Fruit fly (Drosophila melanogaster): ENCODE results near the gene CG13029.

The CG13029 gene

DNA sequence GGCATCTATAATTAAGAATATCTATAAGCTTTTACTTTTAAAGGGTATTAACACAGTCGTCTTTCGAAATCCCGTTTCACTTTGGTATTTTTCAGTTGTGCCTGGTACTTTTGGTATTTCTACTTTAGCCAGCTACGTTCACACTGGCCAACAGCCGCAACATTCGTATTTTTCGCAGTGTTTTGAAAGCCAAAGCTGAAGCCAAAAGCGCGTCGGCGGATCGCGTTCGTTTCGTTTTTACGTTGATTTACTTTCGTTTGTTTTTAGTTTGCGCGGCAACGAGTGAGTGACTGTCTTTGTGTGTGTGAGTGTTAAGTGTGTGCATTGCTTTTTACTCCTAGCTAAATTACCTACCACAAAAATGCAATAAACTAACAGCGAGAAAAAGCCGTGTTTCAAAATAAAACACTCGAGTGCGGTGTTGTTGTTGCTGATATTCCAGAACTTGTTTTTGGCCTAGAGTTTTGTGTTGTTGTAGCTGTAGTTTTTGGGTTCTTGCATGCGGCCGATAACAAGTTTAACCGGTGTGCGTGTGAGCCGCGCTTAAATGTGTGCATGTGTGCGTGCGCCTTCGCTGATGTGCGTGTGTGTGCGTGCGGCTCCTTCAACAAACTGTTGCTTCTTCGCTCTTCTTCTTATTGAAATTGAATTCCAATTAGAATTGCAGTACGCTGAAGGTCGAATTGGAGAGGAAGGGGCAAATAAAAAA is 4.9 kb downstream of the CG13029 start, which contains the start of gene Lmpt:
Gene Lmpt, plus strand, starts transcription at position 173 of the 709 bp plus-strand sequence.
- TF ChIP-seq CG7045 (GFP tag; optimal IDR thresholded peaks at IDR 0.05) (no peak), bab1 (GFP tag; optimal IDR thresholded peaks at IDR 0.05) (peak; percentile 34), Mnt (GFP tag; optimal IDR thresholded peaks at IDR 0.05) (peak; percentile 11), CG7101 (tag; optimal IDR thresholded peaks at IDR 0.05) (peak; percentile 30), tj (GFP tag; optimal IDR thresholded peaks at IDR 0.05) (no peak)

DNA sequence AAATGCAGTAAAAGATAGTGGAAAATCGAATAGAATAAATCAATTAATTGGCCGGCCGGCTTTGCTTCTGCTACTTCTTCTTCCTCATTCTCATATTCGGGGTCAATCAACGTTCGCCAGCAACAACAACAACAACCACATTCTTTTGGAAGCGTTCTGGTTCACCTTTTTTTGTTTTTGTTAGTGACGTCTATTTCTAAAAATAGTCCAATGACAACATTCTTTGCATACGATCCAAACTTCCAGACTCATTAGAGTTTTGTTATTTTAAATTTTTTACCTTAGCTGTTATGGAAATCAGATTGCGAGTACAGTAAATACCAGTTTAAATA is 5.4 kb downstream of the CG13029 start:
- TF ChIP-seq cic (GFP tag; optimal IDR thresholded peaks at IDR 0.05) (no peak), Crg-1 (GFP tag; optimal IDR thresholded peaks at IDR 0.05) (no peak), CG14711 (tag; optimal IDR thresholded peaks at IDR 0.05) (no peak), kay (GFP tag; ENCODE audit: borderline replicate concordance) (no peak), CG1620 (GFP tag; optimal IDR thresholded peaks at IDR 0.05) (no peak), Mnt (GFP tag; optimal IDR thresholded peaks at IDR 0.05) (no peak), pad (GFP tag; optimal IDR thresholded peaks at IDR 0.05) (no peak), CG7045 (GFP tag; optimal IDR thresholded peaks at IDR 0.05) (no peak), CG33017 (tag; optimal IDR thresholded peaks at IDR 0.05) (no peak), ovo (GFP tag; optimal IDR thresholded peaks at IDR 0.05) (no peak), Clk (GFP tag; optimal IDR thresholded peaks at IDR 0.05) (no peak), CG5204 (GFP tag; optimal IDR thresholded peaks at IDR 0.05) (no peak), toe (GFP tag; optimal IDR thresholded peaks at IDR 0.05) (no peak)

DNA sequence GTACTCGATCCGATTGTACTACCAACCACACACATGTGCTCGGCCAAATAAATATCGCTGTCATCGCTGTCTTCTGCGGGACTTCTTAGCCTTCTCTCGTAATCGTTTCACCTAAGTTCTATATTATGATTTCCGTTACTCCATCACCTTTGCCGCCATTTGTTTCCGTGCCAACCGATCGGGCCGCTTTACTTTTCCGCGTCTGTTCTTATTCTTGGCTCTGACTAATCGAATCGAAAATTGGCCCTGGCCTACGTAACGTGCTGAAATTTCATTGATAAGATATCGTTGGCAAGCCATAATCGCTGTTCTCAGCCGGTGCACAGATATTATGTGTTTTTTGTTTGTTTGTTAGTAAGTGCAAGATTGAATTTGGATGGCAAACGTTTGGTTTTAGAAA is 6.8 kb downstream of the CG13029 start:
- TF ChIP-seq cnc (optimal IDR thresholded peaks at IDR 0.05) (no peak), cic (GFP tag; optimal IDR thresholded peaks at IDR 0.05) (no peak), ovo (GFP tag; optimal IDR thresholded peaks at IDR 0.05) (no peak), tj (GFP tag; optimal IDR thresholded peaks at IDR 0.05) (no peak), Mnt (GFP tag; optimal IDR thresholded peaks at IDR 0.05) (no peak), Crg-1 (GFP tag; optimal IDR thresholded peaks at IDR 0.05) (no peak), CG7045 (GFP tag; optimal IDR thresholded peaks at IDR 0.05) (no peak), toe (GFP tag; optimal IDR thresholded peaks at IDR 0.05) (no peak), CG1620 (GFP tag; optimal IDR thresholded peaks at IDR 0.05) (no peak)

DNA sequence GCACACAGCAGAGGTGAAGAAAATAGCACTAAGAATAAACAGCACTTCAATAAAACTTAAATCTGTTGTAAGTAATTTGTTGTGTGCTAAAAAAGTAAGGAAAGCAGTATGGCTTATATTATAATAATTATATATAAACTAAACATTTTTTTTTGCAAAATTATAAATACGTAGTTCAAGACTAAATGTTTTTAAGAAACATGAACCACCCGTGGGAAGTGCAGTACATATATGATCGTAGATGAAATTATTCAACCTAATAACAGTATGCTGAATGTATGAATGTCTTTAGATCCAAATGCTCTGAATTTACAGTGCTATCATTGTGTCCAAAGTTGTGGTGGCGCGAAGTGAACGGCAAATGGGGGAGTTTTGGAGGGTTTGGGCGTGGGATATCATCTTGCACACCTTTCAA is 10.3 kb downstream of the CG13029 start:
- TF ChIP-seq toe (GFP tag; optimal IDR thresholded peaks at IDR 0.05) = no peak
- TF ChIP-seq cnc (optimal IDR thresholded peaks at IDR 0.05) = no peak
- no peak for TF ChIP-seq Crg-1 (GFP tag; optimal IDR thresholded peaks at IDR 0.05)
- no peak for TF ChIP-seq Clk (GFP tag; optimal IDR thresholded peaks at IDR 0.05)
- no peak for TF ChIP-seq ovo (GFP tag; optimal IDR thresholded peaks at IDR 0.05)
- no peak for TF ChIP-seq bab1 (GFP tag; optimal IDR thresholded peaks at IDR 0.05)
- no peak for TF ChIP-seq CG33017 (tag; optimal IDR thresholded peaks at IDR 0.05)
- TF ChIP-seq Mnt (GFP tag; optimal IDR thresholded peaks at IDR 0.05) = no peak
- no peak for TF ChIP-seq CG11617 (GFP tag; optimal IDR thresholded peaks at IDR 0.05)
- no peak for TF ChIP-seq kay (GFP tag; ENCODE audit: borderline replicate concordance)
- TF ChIP-seq CG14711 (tag; optimal IDR thresholded peaks at IDR 0.05) = no peak
- no peak for TF ChIP-seq CG1620 (GFP tag; optimal IDR thresholded peaks at IDR 0.05)
- no peak for TF ChIP-seq CG7045 (GFP tag; optimal IDR thresholded peaks at IDR 0.05)
- TF ChIP-seq Hr96 (GFP tag; optimal IDR thresholded peaks at IDR 0.05) = no peak
- no peak for TF ChIP-seq CG5204 (GFP tag; optimal IDR thresholded peaks at IDR 0.05)
- TF ChIP-seq CG12768 (GFP tag; optimal IDR thresholded peaks at IDR 0.05) = no peak
- no peak for TF ChIP-seq CG7101 (tag; optimal IDR thresholded peaks at IDR 0.05)
- TF ChIP-seq cic (GFP tag; optimal IDR thresholded peaks at IDR 0.05) = no peak

DNA sequence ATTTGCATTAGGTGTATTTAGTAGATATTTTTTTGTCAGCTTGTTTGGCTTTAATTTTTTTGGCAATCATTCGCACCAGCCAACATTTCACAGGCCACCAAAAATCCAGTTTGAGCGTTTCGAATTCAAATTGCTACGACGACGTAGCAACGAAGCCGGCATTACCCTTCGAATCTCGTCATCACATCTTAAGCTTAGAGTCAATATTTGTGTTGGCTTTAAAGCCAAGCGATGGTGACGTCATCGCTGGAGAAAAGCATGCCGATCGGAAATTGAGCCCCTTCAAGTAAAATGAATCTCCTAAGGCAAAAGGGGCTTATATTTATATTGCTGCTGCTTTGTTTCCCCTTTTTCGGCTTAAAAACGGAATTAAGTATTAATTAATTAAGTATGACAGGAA is 11.2 kb downstream of the CG13029 start:
- no peak for TF ChIP-seq CG33017 (tag; optimal IDR thresholded peaks at IDR 0.05)
- TF ChIP-seq bab1 (GFP tag; optimal IDR thresholded peaks at IDR 0.05) = no peak
- no peak for TF ChIP-seq cnc (optimal IDR thresholded peaks at IDR 0.05)
- no peak for TF ChIP-seq CG14711 (tag; optimal IDR thresholded peaks at IDR 0.05)
- no peak for TF ChIP-seq Clk (GFP tag; optimal IDR thresholded peaks at IDR 0.05)
- no peak for TF ChIP-seq CG7045 (GFP tag; optimal IDR thresholded peaks at IDR 0.05)
- no peak for TF ChIP-seq toe (GFP tag; optimal IDR thresholded peaks at IDR 0.05)
- no peak for TF ChIP-seq CG11617 (GFP tag; optimal IDR thresholded peaks at IDR 0.05)
- TF ChIP-seq cic (GFP tag; optimal IDR thresholded peaks at IDR 0.05) = no peak
- no peak for TF ChIP-seq kay (GFP tag; ENCODE audit: borderline replicate concordance)
- TF ChIP-seq CG5204 (GFP tag; optimal IDR thresholded peaks at IDR 0.05) = no peak
- TF ChIP-seq pad (GFP tag; optimal IDR thresholded peaks at IDR 0.05) = no peak

DNA sequence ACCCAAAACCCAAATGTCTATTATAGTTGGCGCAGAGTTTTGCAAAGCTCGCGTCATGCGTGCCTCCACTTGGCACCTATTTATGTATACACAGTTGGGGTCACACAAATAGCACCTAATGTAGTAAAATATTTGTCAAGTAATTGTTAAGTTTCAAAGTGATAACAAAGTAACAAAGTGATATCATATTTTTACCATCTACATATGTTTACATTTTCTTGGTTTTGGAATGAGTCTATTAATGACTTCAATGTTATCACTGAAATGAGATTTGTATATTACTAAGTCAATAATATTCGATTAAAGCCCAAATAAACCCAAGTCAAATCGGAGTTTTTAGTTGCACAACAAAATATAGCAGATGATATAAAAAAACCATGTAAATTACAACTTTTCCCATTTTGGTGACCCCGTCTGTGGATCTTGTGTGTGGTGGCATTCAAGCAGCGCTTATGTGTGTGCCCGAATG is 12.1 kb downstream of the CG13029 start:
- no peak for TF ChIP-seq cic (GFP tag; optimal IDR thresholded peaks at IDR 0.05)
- TF ChIP-seq kay (GFP tag; ENCODE audit: borderline replicate concordance) = no peak
- TF ChIP-seq CG12768 (GFP tag; optimal IDR thresholded peaks at IDR 0.05) = no peak
- no peak for TF ChIP-seq CG7045 (GFP tag; optimal IDR thresholded peaks at IDR 0.05)
- TF ChIP-seq bab1 (GFP tag; optimal IDR thresholded peaks at IDR 0.05) = no peak
- no peak for TF ChIP-seq ovo (GFP tag; optimal IDR thresholded peaks at IDR 0.05)
- no peak for TF ChIP-seq Clk (GFP tag; optimal IDR thresholded peaks at IDR 0.05)
- no peak for TF ChIP-seq Mnt (GFP tag; optimal IDR thresholded peaks at IDR 0.05)
- no peak for TF ChIP-seq CG5204 (GFP tag; optimal IDR thresholded peaks at IDR 0.05)
- no peak for TF ChIP-seq cnc (optimal IDR thresholded peaks at IDR 0.05)
- no peak for TF ChIP-seq tj (GFP tag; optimal IDR thresholded peaks at IDR 0.05)
- TF ChIP-seq Crg-1 (GFP tag; optimal IDR thresholded peaks at IDR 0.05) = no peak
- no peak for TF ChIP-seq CG33017 (tag; optimal IDR thresholded peaks at IDR 0.05)
- no peak for TF ChIP-seq CG14711 (tag; optimal IDR thresholded peaks at IDR 0.05)
- TF ChIP-seq CG7101 (tag; optimal IDR thresholded peaks at IDR 0.05) = no peak
- no peak for TF ChIP-seq Hr96 (GFP tag; optimal IDR thresholded peaks at IDR 0.05)
- TF ChIP-seq pad (GFP tag; optimal IDR thresholded peaks at IDR 0.05) = no peak
